Worm (Caenorhabditis elegans): ENCODE data around the gene damt-1.

Gene damt-1

DNA sequence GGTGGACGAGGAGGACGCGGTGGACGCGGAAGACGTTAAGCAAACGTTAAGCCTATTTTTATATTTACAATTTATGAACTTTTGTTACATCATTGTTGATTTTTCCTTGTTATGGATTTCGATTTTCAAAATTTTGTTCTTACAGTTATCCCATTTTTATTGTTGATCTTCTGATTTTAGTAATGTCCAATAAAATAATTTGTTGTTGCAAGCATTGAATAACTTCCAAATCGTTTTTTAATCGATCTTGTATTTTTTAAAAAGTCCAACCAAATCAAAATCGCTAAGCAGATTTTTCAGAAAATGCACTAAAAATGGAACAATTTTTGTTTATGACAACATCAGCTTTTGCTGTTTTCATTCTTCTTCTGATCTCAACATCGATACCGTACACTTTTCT lies 2.1 kb upstream of the damt-1 start, which contains the start of gene zipt-3:
zipt-3 (plus strand) TSS at position 301 of the 400 bp plus-strand sequence.
- TF ChIP-seq unc-86 (tag; optimal IDR thresholded peaks at IDR 0.05) = no peak
- TF ChIP-seq ets-4 (tag; optimal IDR thresholded peaks at IDR 0.05) = no peak
- TF ChIP-seq ztf-16 (tag; optimal IDR thresholded peaks at IDR 0.05) = no peak
- no peak for TF ChIP-seq pha-2 (tag; optimal IDR thresholded peaks at IDR 0.05)
- TF ChIP-seq dmd-4 (tag; optimal IDR thresholded peaks at IDR 0.05; ENCODE audit: borderline replicate concordance) = no peak
- TF ChIP-seq pat-9 (tag; optimal IDR thresholded peaks at IDR 0.05) = no peak
- no peak for TF ChIP-seq pqm-1 (tag; optimal IDR thresholded peaks at IDR 0.05)
- TF ChIP-seq C38D4.7 (GFP tag; optimal IDR thresholded peaks at IDR 0.05) = no peak

DNA sequence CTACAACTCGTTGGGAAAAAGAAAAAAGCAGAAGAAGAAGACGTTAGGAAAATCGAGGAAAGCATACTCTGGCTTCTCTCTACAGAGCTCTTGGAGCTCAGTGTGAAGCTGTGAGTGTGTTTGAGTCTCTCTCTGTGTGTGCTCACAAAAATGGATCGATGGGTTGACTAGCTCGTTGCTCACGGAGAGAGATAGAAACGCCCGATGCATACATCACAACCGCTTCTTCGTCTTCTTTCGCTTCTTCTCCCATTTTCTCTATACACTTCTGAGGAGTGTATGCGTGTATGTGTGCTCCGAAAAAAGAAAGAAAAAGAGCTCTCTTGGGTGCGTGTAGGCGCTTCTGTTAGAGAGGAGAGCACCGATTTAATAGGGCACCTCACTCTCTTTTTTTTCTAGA lies 5.1 kb downstream of the damt-1 start:
- peak; percentile 29 for TF ChIP-seq tbx-2 (tag; optimal IDR thresholded peaks at IDR 0.05)
- peak; percentile 36 for TF ChIP-seq nfya-1 (tag; optimal IDR thresholded peaks at IDR 0.05)
- no peak for TF ChIP-seq mec-3 (tag; optimal IDR thresholded peaks at IDR 0.05; ENCODE audit: borderline replicate concordance)
- no peak for TF ChIP-seq ceh-34 (tag; optimal IDR thresholded peaks at IDR 0.05)
- peak; percentile 78 for TF ChIP-seq ceh-31 (tag; optimal IDR thresholded peaks at IDR 0.05)
- peak; percentile 22 for TF ChIP-seq ceh-18 (tag; optimal IDR thresholded peaks at IDR 0.05)
- TF ChIP-seq unc-42 (tag; optimal IDR thresholded peaks at IDR 0.05) = peak; percentile 81
- TF ChIP-seq hlh-8 (tag; optimal IDR thresholded peaks at IDR 0.05) = no peak
- peak; percentile 76 for TF ChIP-seq ceh-48 (tag; optimal IDR thresholded peaks at IDR 0.05)
- peak; percentile 31 for TF ChIP-seq ceh-19 (GFP tag; optimal IDR thresholded peaks at IDR 0.05)

- TF ChIP-seq mec-3 (tag; optimal IDR thresholded peaks at IDR 0.05; ENCODE audit: borderline replicate concordance) (no peak), ttx-3 (tag; optimal IDR thresholded peaks at IDR 0.05) (no peak), che-1 (tag; optimal IDR thresholded peaks at IDR 0.05) (no peak), syd-9 (tag; optimal IDR thresholded peaks at IDR 0.05) (no peak), ceh-18 (tag; optimal IDR thresholded peaks at IDR 0.05) (no peak), unc-42 (tag; optimal IDR thresholded peaks at IDR 0.05) (peak; percentile 78)
These were observed 7.8 kb downstream of the damt-1 start, which contains the start of gene rab-3 for ce11 chrII:5727707-5728106. Gene rab-3, minus strand, starts transcription at chrII:5727853.

- TF ChIP-seq fkh-6 (tag; optimal IDR thresholded peaks at IDR 0.05) (no peak), hlh-30 (tag; optimal IDR thresholded peaks at IDR 0.05; ENCODE audit: insufficient read depth) (no peak), sox-4 (tag; optimal IDR thresholded peaks at IDR 0.05) (no peak), hlh-8 (tag; optimal IDR thresholded peaks at IDR 0.05) (no peak), ceh-18 (tag; optimal IDR thresholded peaks at IDR 0.05) (no peak), mec-3 (tag; optimal IDR thresholded peaks at IDR 0.05; ENCODE audit: borderline replicate concordance) (no peak), ama-1 (optimal IDR thresholded peaks at IDR 0.05) (no peak), odd-2 (tag; optimal IDR thresholded peaks at IDR 0.05) (no peak), ceh-2 (tag; optimal IDR thresholded peaks at IDR 0.05) (no peak), pag-3 (tag; optimal IDR thresholded peaks at IDR 0.05; ENCODE audit: borderline replicate concordance) (no peak), hlh-6 (tag; optimal IDR thresholded peaks at IDR 0.05) (no peak), sdc-2 (tag; optimal IDR thresholded peaks at IDR 0.05) (no peak), dmd-4 (tag; optimal IDR thresholded peaks at IDR 0.05; ENCODE audit: borderline replicate concordance) (no peak), ceh-48 (tag; optimal IDR thresholded peaks at IDR 0.05) (no peak)
These were observed 10.6 kb downstream of the damt-1 start, which contains the start of the genes C18A3.7 and C18A3.11 for ce11 chrII:5730343-5731083. Gene C18A3.7, minus strand, starts transcription at chrII:5730443. Gene C18A3.11, plus strand, starts transcription at chrII:5731033.

DNA sequence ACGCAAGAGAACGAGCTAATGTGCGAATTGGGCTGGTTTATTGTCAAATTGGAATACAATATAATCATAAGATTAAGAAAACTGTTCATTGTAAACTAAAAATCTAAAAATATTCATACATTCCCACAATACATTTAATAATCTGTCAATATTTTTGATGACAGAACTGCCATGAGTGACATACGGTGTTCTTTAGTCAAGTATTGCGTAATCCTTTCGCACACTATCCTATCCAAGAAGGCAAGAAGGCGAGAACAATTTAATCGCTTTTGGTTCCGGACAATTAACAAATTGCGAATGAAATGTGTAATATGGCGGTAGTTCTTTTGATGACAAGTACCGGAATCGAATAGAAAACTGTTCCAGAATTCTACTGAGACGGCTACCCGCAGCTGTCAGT lies 14.9 kb downstream of the damt-1 start:
- TF ChIP-seq ceh-31 (tag; optimal IDR thresholded peaks at IDR 0.05) = no peak
- TF ChIP-seq nhr-11 (tag; optimal IDR thresholded peaks at IDR 0.05) = no peak
- no peak for TF ChIP-seq T23F11.4 (GFP tag; optimal IDR thresholded peaks at IDR 0.05)
- no peak for TF ChIP-seq hlh-8 (tag; optimal IDR thresholded peaks at IDR 0.05)
- TF ChIP-seq fkh-10 (GFP tag; optimal IDR thresholded peaks at IDR 0.05) = no peak
- TF ChIP-seq pha-2 (tag; optimal IDR thresholded peaks at IDR 0.05) = no peak
- no peak for TF ChIP-seq nhr-232 (tag; optimal IDR thresholded peaks at IDR 0.05)
- TF ChIP-seq elt-4 (tag; optimal IDR thresholded peaks at IDR 0.05) = no peak
- no peak for TF ChIP-seq sox-2 (GFP tag; IDR thresholded peaks at IDR 0.05)
